Fruit fly (Drosophila melanogaster) whole organism, pupa: ENCODE results near the gene Glut1.

Experiments
- CG10348 ChIP-seq: fragments of 200-800 bp; sonication (Bioruptor generic); IDR thresholded peaks from 2 replicates; pipeline ENCODE4 v1.3.6; 2022; ENCODE audit warnings: missing biosample characterization, missing genetic modification characterization
- CG12605 ChIP-seq: fragments of 200-800 bp; sonication (Bioruptor generic); IDR thresholded peaks from 2 replicates; pipeline ENCODE4 v1.3.6; 2022; ENCODE audit warnings: missing biosample characterization, missing genetic modification characterization
- CG15710 ChIP-seq: fragments of 200-800 bp; sonication (Bioruptor generic); optimal IDR thresholded peaks from 2 replicates; lab custom pipeline; 2018; ENCODE audit warnings: missing biosample characterization, mild to moderate bottlenecking, missing genetic modification characterization, moderate library complexity
- CG4496 ChIP-seq: fragments of 200-800 bp; sonication (Bioruptor generic); IDR thresholded peaks from 3 replicates; pipeline ENCODE4 v1.3.6; 2022; ENCODE audit warnings: missing biosample characterization, missing genetic modification characterization
- CG8159 ChIP-seq: fragments of 200-800 bp; sonication (Bioruptor generic); optimal IDR thresholded peaks from 3 replicates; lab custom pipeline; 2018; ENCODE audit warnings: missing biosample characterization, mild to moderate bottlenecking, missing genetic modification characterization, moderate library complexity
- CG8301 ChIP-seq: fragments of 200-800 bp; sonication (Bioruptor generic); optimal IDR thresholded peaks from 2 replicates; lab custom pipeline; 2018; ENCODE audit warnings: missing biosample characterization, mild to moderate bottlenecking, missing genetic modification characterization
- CG9948 ChIP-seq: fragments of 200-800 bp; sonication (Bioruptor generic); optimal IDR thresholded peaks from 2 replicates; lab custom pipeline; 2018; ENCODE audit warnings: missing biosample characterization, mild to moderate bottlenecking, missing genetic modification characterization, moderate library complexity
- D1 ChIP-seq: fragments of 200-800 bp; sonication (Bioruptor generic); optimal IDR thresholded peaks from 2 replicates; lab custom pipeline; 2018; ENCODE audit warnings: missing biosample characterization, mild to moderate bottlenecking, missing genetic modification characterization, moderate library complexity
- EcR ChIP-seq: fragments of 200-800 bp; sonication (Bioruptor generic); optimal IDR thresholded peaks from 3 replicates; lab custom pipeline; 2019; ENCODE audit warnings: missing biosample characterization, missing genetic modification characterization, mild to moderate bottlenecking, moderate library complexity, missing genetic modification reagents
- Pif1A ChIP-seq: fragments of 200-800 bp; sonication (Bioruptor generic); optimal IDR thresholded peaks from 3 replicates; lab custom pipeline; 2016; ENCODE audit warnings: missing biosample characterization, missing genetic modification characterization
- Snoo ChIP-seq: fragments of 200-800 bp; sonication (Bioruptor generic); optimal IDR thresholded peaks from 3 replicates; lab custom pipeline; 2017; ENCODE audit warnings: missing biosample characterization, mild to moderate bottlenecking, missing genetic modification characterization, inconsistent platforms
- fd96Ca ChIP-seq: fragments of 200-800 bp; sonication (Bioruptor generic); IDR thresholded peaks from 3 replicates; pipeline ENCODE4 v1.3.6; 2022; ENCODE audit warnings: missing biosample characterization, missing genetic modification characterization
- gl ChIP-seq: fragments of 200-800 bp; sonication (Bioruptor generic); optimal IDR thresholded peaks from 2 replicates; lab custom pipeline; 2018; ENCODE audit warnings: missing biosample characterization, mild to moderate bottlenecking, missing genetic modification characterization
- rn ChIP-seq: fragments of 200-800 bp; sonication (Bioruptor generic); IDR thresholded peaks from 2 replicates; pipeline ENCODE4 v1.3.6; 2022; ENCODE audit warnings: missing biosample characterization, missing genetic modification characterization

- TF ChIP-seq CG12605 (GFP tag; lab: Robert Waterston, UW) = no peak
- TF ChIP-seq fd96Ca (GFP tag; lab: Robert Waterston, UW) = peak; percentile 56; the same call in 2 of the 3 replicates
- no peak for TF ChIP-seq D1 (tag; lab: Kevin White, UChicago)
- TF ChIP-seq Snoo (tag; lab: Kevin White, UChicago) = no peak
- no peak for TF ChIP-seq gl (tag; lab: Kevin White, UChicago)
- no peak for TF ChIP-seq EcR (GFP tag; lab: Kevin White, UChicago)
- peak; percentile 25 for TF ChIP-seq CG9948
- TF ChIP-seq CG10348 (GFP tag; lab: Robert Waterston, UW) = no peak
- TF ChIP-seq CG8301 (tag; lab: Kevin White, UChicago) = peak; percentile 36
- TF ChIP-seq CG8159 (tag; lab: Kevin White, UChicago) = peak; percentile 44
- no peak for TF ChIP-seq Pif1A (GFP tag; lab: Kevin White, UChicago)
- TF ChIP-seq CG4496 (GFP tag; lab: Robert Waterston, UW) = peak; percentile 67
- peak; percentile 45 for TF ChIP-seq CG15710 (tag; lab: Kevin White, UChicago)
- no peak for TF ChIP-seq rn
Measured at dm6 chr3L:964022-964421, 50.1 kb downstream of the Glut1 start.
